Worm (Caenorhabditis elegans): ENCODE measurements around the gene str-170.

The str-170 gene

ce11 chrIV:4880634-4881033 lies 3.4 kb downstream of the str-170 start:
- TF ChIP-seq nhr-76 (tag; optimal IDR thresholded peaks at IDR 0.05) (no peak), ztf-11 (tag; optimal IDR thresholded peaks at IDR 0.05) (no peak), lin-13 (tag; optimal IDR thresholded peaks at IDR 0.05) (no peak), blmp-1 (tag; optimal IDR thresholded peaks at IDR 0.05) (no peak), drap-1 (GFP tag; optimal IDR thresholded peaks at IDR 0.05) (no peak), pha-4 (tag; optimal IDR thresholded peaks at IDR 0.05) (no peak), bed-3 (GFP tag; optimal IDR thresholded peaks at IDR 0.05) (no peak), ces-1 (GFP tag; optimal IDR thresholded peaks at IDR 0.05) (peak; percentile 34), mep-1 (tag; optimal IDR thresholded peaks at IDR 0.05) (no peak), ham-2 (GFP tag; optimal IDR thresholded peaks at IDR 0.05) (no peak), unc-39 (tag; optimal IDR thresholded peaks at IDR 0.05) (no peak), ceh-43 (GFP tag; optimal IDR thresholded peaks at IDR 0.05) (no peak), hlh-1 (tag; optimal IDR thresholded peaks at IDR 0.05) (peak; percentile 43)

- TF ChIP-seq bed-3 (GFP tag; optimal IDR thresholded peaks at IDR 0.05) (no peak), unc-120 (tag; optimal IDR thresholded peaks at IDR 0.05; ENCODE audit: poor library complexity, severe bottlenecking) (no peak), ztf-11 (tag; optimal IDR thresholded peaks at IDR 0.05) (no peak), unc-62 (GFP tag; optimal IDR thresholded peaks at IDR 0.05) (no peak), ces-1 (GFP tag; optimal IDR thresholded peaks at IDR 0.05) (no peak), sem-2 (GFP tag; optimal IDR thresholded peaks at IDR 0.05) (no peak), mab-5 (tag; optimal IDR thresholded peaks at IDR 0.05) (no peak), zip-8 (tag; optimal IDR thresholded peaks at IDR 0.05) (peak; percentile 75), ceh-43 (GFP tag; optimal IDR thresholded peaks at IDR 0.05) (no peak)
Observed at ce11 chrIV:4883984-4884383, 6.8 kb downstream of the str-170 start, which contains the start of gene str-166. str-166 (plus strand) TSS chrIV:4884284.

ce11 chrIV:4885435-4885834 lies 8.2 kb downstream of the str-170 start:
- no peak for TF ChIP-seq unc-62 (GFP tag; optimal IDR thresholded peaks at IDR 0.05)
- no peak for TF ChIP-seq lin-32 (GFP tag; optimal IDR thresholded peaks at IDR 0.05)

- TF ChIP-seq ceh-83 (GFP tag; optimal IDR thresholded peaks at IDR 0.05) (no peak), blmp-1 (tag; optimal IDR thresholded peaks at IDR 0.05) (no peak), nhr-12 (tag; optimal IDR thresholded peaks at IDR 0.05) (no peak), nhr-28 (tag; optimal IDR thresholded peaks at IDR 0.05) (no peak), nhr-76 (tag; optimal IDR thresholded peaks at IDR 0.05) (no peak)
Observed at ce11 chrIV:4887258-4887657, 10.1 kb downstream of the str-170 start, which contains the start of gene T08B6.1. T08B6.1 (minus strand) TSS chrIV:4887358.

ce11 chrIV:4889613-4890012 lies 12.4 kb downstream of the str-170 start, which contains the start of gene sgnh-1:
sgnh-1 (plus strand) TSS chrIV:4889913.
- no peak for TF ChIP-seq unc-39 (tag; optimal IDR thresholded peaks at IDR 0.05)
- TF ChIP-seq lin-13 (tag; optimal IDR thresholded peaks at IDR 0.05) = no peak
- TF ChIP-seq bed-3 (GFP tag; optimal IDR thresholded peaks at IDR 0.05) = no peak
- no peak for TF ChIP-seq tbx-8 (GFP tag; optimal IDR thresholded peaks at IDR 0.05)
- TF ChIP-seq unc-120 (tag; optimal IDR thresholded peaks at IDR 0.05; ENCODE audit: poor library complexity, severe bottlenecking) = no peak
- no peak for TF ChIP-seq lin-32 (GFP tag; optimal IDR thresholded peaks at IDR 0.05)
- no peak for TF ChIP-seq drap-1 (GFP tag; optimal IDR thresholded peaks at IDR 0.05)
- TF ChIP-seq mep-1 (tag; optimal IDR thresholded peaks at IDR 0.05) = no peak
- no peak for TF ChIP-seq zip-8 (tag; optimal IDR thresholded peaks at IDR 0.05)
- TF ChIP-seq nhr-76 (tag; optimal IDR thresholded peaks at IDR 0.05) = no peak
- TF ChIP-seq ham-2 (GFP tag; optimal IDR thresholded peaks at IDR 0.05) = no peak

- TF ChIP-seq mab-5 (tag; optimal IDR thresholded peaks at IDR 0.05) = no peak
- no peak for TF ChIP-seq drap-1 (GFP tag; optimal IDR thresholded peaks at IDR 0.05)
- no peak for TF ChIP-seq lin-32 (GFP tag; optimal IDR thresholded peaks at IDR 0.05)
- no peak for TF ChIP-seq nhr-28 (tag; optimal IDR thresholded peaks at IDR 0.05)
- no peak for TF ChIP-seq ztf-11 (tag; optimal IDR thresholded peaks at IDR 0.05)
- TF ChIP-seq mep-1 (tag; optimal IDR thresholded peaks at IDR 0.05) = no peak
- no peak for TF ChIP-seq blmp-1 (tag; optimal IDR thresholded peaks at IDR 0.05)
- no peak for TF ChIP-seq nhr-12 (tag; optimal IDR thresholded peaks at IDR 0.05)
- TF ChIP-seq zip-8 (tag; optimal IDR thresholded peaks at IDR 0.05) = no peak
- TF ChIP-seq flh-1 (GFP tag; optimal IDR thresholded peaks at IDR 0.05) = no peak
- no peak for TF ChIP-seq lsy-2 (tag; optimal IDR thresholded peaks at IDR 0.05)
Observed at ce11 chrIV:4890543-4890942, 13.3 kb downstream of the str-170 start, which contains the start of gene T08B6.9. T08B6.9 (plus strand) TSS chrIV:4890843.

- TF ChIP-seq bed-3 (GFP tag; optimal IDR thresholded peaks at IDR 0.05) (no peak), ceh-39 (tag; optimal IDR thresholded peaks at IDR 0.05) (no peak), mls-2 (tag; optimal IDR thresholded peaks at IDR 0.05) (no peak), cnd-1 (tag; optimal IDR thresholded peaks at IDR 0.05) (no peak), ham-2 (GFP tag; optimal IDR thresholded peaks at IDR 0.05) (no peak), sptf-1 (tag; optimal IDR thresholded peaks at IDR 0.05) (no peak), lin-13 (tag; optimal IDR thresholded peaks at IDR 0.05) (no peak), blmp-1 (tag; optimal IDR thresholded peaks at IDR 0.05) (no peak), nhr-12 (tag; optimal IDR thresholded peaks at IDR 0.05) (no peak), elt-1 (tag; optimal IDR thresholded peaks at IDR 0.05; ENCODE audit: borderline replicate concordance, insufficient read depth) (no peak), ceh-43 (GFP tag; optimal IDR thresholded peaks at IDR 0.05) (no peak), pha-4 (tag; optimal IDR thresholded peaks at IDR 0.05) (no peak), unc-62 (GFP tag; optimal IDR thresholded peaks at IDR 0.05) (no peak), ces-1 (GFP tag; optimal IDR thresholded peaks at IDR 0.05) (no peak), tbx-8 (GFP tag; optimal IDR thresholded peaks at IDR 0.05) (no peak), nhr-2 (tag; optimal IDR thresholded peaks at IDR 0.05) (no peak), nhr-28 (tag; optimal IDR thresholded peaks at IDR 0.05) (no peak), zip-8 (tag; optimal IDR thresholded peaks at IDR 0.05) (no peak)
Observed at ce11 chrIV:4903961-4904360, 26.8 kb downstream of the str-170 start, which contains the start of gene str-161. str-161 (minus strand) TSS chrIV:4904061.
